Worm (Caenorhabditis elegans) whole organism, late embryonic: ENCODE measurements around the gene M7.12.
A peak's percentile ranks its signal among the peaks of the same experiment; 100 is the strongest.

Experiments used
- C08G9.2 ChIP-seq: sonication (generic microtip); optimal IDR thresholded peaks from 2 replicates; lab custom pipeline; 2016; ENCODE audit warnings: mild to moderate bottlenecking, missing genetic modification characterization, moderate library complexity, missing compliant biosample characterization
- K02D7.2 ChIP-seq: sonication (generic microtip); optimal IDR thresholded peaks from 2 replicates; lab custom pipeline; 2017; ENCODE audit warnings: mild to moderate bottlenecking, missing genetic modification characterization, missing compliant biosample characterization
- Y22D7AL.16 ChIP-seq: sonication (generic microtip); optimal IDR thresholded peaks from 2 replicates; lab custom pipeline; 2016; ENCODE audit warnings: missing genetic modification characterization, missing compliant biosample characterization
- ahr-1 ChIP-seq: sonication (generic microtip); optimal IDR thresholded peaks from 2 replicates; lab custom pipeline; 2016; ENCODE audit warnings: missing genetic modification characterization, missing compliant biosample characterization
- ceh-24 ChIP-seq: sonication (generic microtip); optimal IDR thresholded peaks from 2 replicates; lab custom pipeline; 2016; ENCODE audit warnings: mild to moderate bottlenecking, missing genetic modification characterization, missing compliant biosample characterization
- ceh-30 ChIP-seq: fragments of 150-350 bp; optimal IDR thresholded peaks from 2 replicates; lab custom pipeline; 2014; ENCODE audit warnings: missing biosample characterization, missing genetic modification characterization
- ceh-31 ChIP-seq: sonication (generic microtip); optimal IDR thresholded peaks from 2 replicates; lab custom pipeline; 2016; ENCODE audit warnings: missing genetic modification characterization, missing compliant biosample characterization
- ceh-48 ChIP-seq: sonication (generic microtip); optimal IDR thresholded peaks from 2 replicates; lab custom pipeline; 2016; ENCODE audit warnings: missing genetic modification characterization, inconsistent platforms, missing compliant biosample characterization
- dmd-4 ChIP-seq: sonication (generic microtip); optimal IDR thresholded peaks from 2 replicates; lab custom pipeline; 2016; ENCODE audit warnings: borderline replicate concordance, missing genetic modification characterization, missing compliant biosample characterization
- dve-1 ChIP-seq: sonication (generic microtip); optimal IDR thresholded peaks from 2 replicates; lab custom pipeline; 2017; ENCODE audit warnings: antibody characterized with exemption, mild to moderate bottlenecking, missing genetic modification characterization, missing compliant biosample characterization
- ets-4 ChIP-seq: sonication (generic microtip); optimal IDR thresholded peaks from 2 replicates; lab custom pipeline; 2016; ENCODE audit warnings: missing genetic modification characterization, missing compliant biosample characterization
- fax-1 ChIP-seq: sonication (generic microtip); optimal IDR thresholded peaks from 2 replicates; lab custom pipeline; 2016; ENCODE audit warnings: missing genotype, missing genetic modification characterization, missing compliant biosample characterization
- fkh-10 ChIP-seq: fragments of 150-350 bp; optimal IDR thresholded peaks from 2 replicates; lab custom pipeline; 2014; ENCODE audit warnings: missing biosample characterization, missing genetic modification reagents, missing genetic modification characterization
- gmeb-2 ChIP-seq: sonication (generic microtip); optimal IDR thresholded peaks from 2 replicates; lab custom pipeline; 2016; ENCODE audit warnings: missing genetic modification characterization, inconsistent platforms, missing compliant biosample characterization
- hlh-15 ChIP-seq: sonication (generic microtip); optimal IDR thresholded peaks from 2 replicates; lab custom pipeline; 2016; ENCODE audit warnings: missing genetic modification characterization, missing compliant biosample characterization
- hlh-30 ChIP-seq: sonication (generic microtip); optimal IDR thresholded peaks from 2 replicates; lab custom pipeline; 2017; ENCODE audit warnings: antibody characterized with exemption, missing genetic modification characterization, missing compliant biosample characterization; ENCODE audit not compliant: insufficient read depth
- lim-6 ChIP-seq: sonication (generic microtip); optimal IDR thresholded peaks from 2 replicates; lab custom pipeline; 2016; ENCODE audit warnings: missing genetic modification characterization, missing compliant biosample characterization
- lin-11 ChIP-seq: fragments of 200-800 bp; sonication (Bioruptor generic); optimal IDR thresholded peaks from 2 replicates; lab custom pipeline; 2018; ENCODE audit warnings: mild to moderate bottlenecking, missing genetic modification characterization, missing compliant biosample characterization
- madf-2 ChIP-seq: sonication (generic microtip); optimal IDR thresholded peaks from 2 replicates; lab custom pipeline; 2017; ENCODE audit warnings: missing genetic modification characterization, missing compliant biosample characterization
- mec-3 ChIP-seq: sonication (generic microtip); optimal IDR thresholded peaks from 2 replicates; lab custom pipeline; 2016; ENCODE audit warnings: borderline replicate concordance, missing genetic modification characterization, missing compliant biosample characterization
- nfya-1 ChIP-seq: sonication (generic microtip); optimal IDR thresholded peaks from 2 replicates; lab custom pipeline; 2017; ENCODE audit warnings: missing genetic modification characterization, mild to moderate bottlenecking, missing compliant biosample characterization, antibody characterized with exemption, moderate library complexity
- nhr-11 ChIP-seq: fragments of 150-350 bp; optimal IDR thresholded peaks from 2 replicates; lab custom pipeline; 2014; ENCODE audit warnings: missing biosample characterization, missing genetic modification characterization
- pag-3 ChIP-seq: sonication (generic microtip); optimal IDR thresholded peaks from 2 replicates; lab custom pipeline; 2016; ENCODE audit warnings: missing compliant biosample characterization, missing genetic modification characterization, borderline replicate concordance
- pat-9 ChIP-seq: fragments of 200-800 bp; sonication (Bioruptor generic); optimal IDR thresholded peaks from 2 replicates; lab custom pipeline; 2018; ENCODE audit warnings: mild to moderate bottlenecking, missing genetic modification characterization, moderate library complexity, missing compliant biosample characterization
- pha-2 ChIP-seq: sonication (generic microtip); optimal IDR thresholded peaks from 2 replicates; lab custom pipeline; 2017; ENCODE audit warnings: mild to moderate bottlenecking, missing genetic modification characterization, missing compliant biosample characterization
- pha-4 ChIP-seq: fragments of 150-350 bp; optimal IDR thresholded peaks from 2 replicates; lab custom pipeline; 2018; ENCODE audit warnings: missing biosample characterization, missing genetic modification reagents, missing genetic modification characterization
- sdc-2 ChIP-seq: sonication (generic microtip); optimal IDR thresholded peaks from 2 replicates; lab custom pipeline; 2016; ENCODE audit warnings: missing genotype, missing genetic modification characterization, missing compliant biosample characterization
- sox-2 ChIP-seq: fragments of 200-800 bp; sonication (Bioruptor generic); IDR thresholded peaks from 2 replicates; pipeline ENCODE4 v1.3.6; 2022; ENCODE audit warnings: missing genetic modification reagents, missing genetic modification characterization, missing compliant biosample characterization
- sox-4 ChIP-seq: sonication (generic microtip); optimal IDR thresholded peaks from 2 replicates; lab custom pipeline; 2017; ENCODE audit warnings: mild to moderate bottlenecking, missing genetic modification characterization, inconsistent platforms, missing compliant biosample characterization
- syd-9 ChIP-seq: sonication (generic microtip); optimal IDR thresholded peaks from 2 replicates; lab custom pipeline; 2016; ENCODE audit warnings: mild to moderate bottlenecking, missing genetic modification characterization, moderate library complexity, missing compliant biosample characterization
- tbx-2 ChIP-seq: sonication (generic microtip); optimal IDR thresholded peaks from 2 replicates; lab custom pipeline; 2016; ENCODE audit warnings: missing genetic modification characterization, missing compliant biosample characterization
- unc-3 ChIP-seq, 2 experiments: fragments of 200-800 bp in 1 of 2; sonication (Bioruptor generic) in 1 of 2; sonication (generic microtip) in 1 of 2; conservative IDR thresholded peaks in 1 of 2; optimal IDR thresholded peaks in 1 of 2; 2 replicates each; pipeline versions ENCODE4 v1.3.6 to Lab custom; 2016 to 2022; ENCODE audit warnings: missing compliant biosample characterization in 2 of 2, missing genetic modification characterization in 2 of 2, missing genetic modification reagents in 1 of 2
- unc-42 ChIP-seq: sonication (generic microtip); optimal IDR thresholded peaks from 2 replicates; lab custom pipeline; 2016; ENCODE audit warnings: missing genotype, missing genetic modification characterization, missing compliant biosample characterization
- unc-55 ChIP-seq: sonication (generic microtip); optimal IDR thresholded peaks from 2 replicates; lab custom pipeline; 2017; ENCODE audit warnings: missing biosample characterization, missing genetic modification reagents, missing genetic modification characterization
- zip-5 ChIP-seq: sonication (generic microtip); optimal IDR thresholded peaks from 2 replicates; lab custom pipeline; 2016; ENCODE audit warnings: missing genetic modification characterization, missing compliant biosample characterization

M7.12 gene

ce11 chrIV:11111898-11112297 is 14.1 kb upstream of the M7.12 start:
- TF ChIP-seq dmd-4 (tag; lab: Kevin White, UChicago) (no peak), mec-3 (tag; lab: Kevin White, UChicago) (no peak), lim-6 (tag; lab: Kevin White, UChicago) (no peak), unc-42 (no peak), ceh-30 (tag; lab: Kevin White, UChicago) (no peak), madf-2 (tag; lab: Kevin White, UChicago) (no peak)
- TF ChIP-seq, all 69 proteins: peak for 0

DNA sequence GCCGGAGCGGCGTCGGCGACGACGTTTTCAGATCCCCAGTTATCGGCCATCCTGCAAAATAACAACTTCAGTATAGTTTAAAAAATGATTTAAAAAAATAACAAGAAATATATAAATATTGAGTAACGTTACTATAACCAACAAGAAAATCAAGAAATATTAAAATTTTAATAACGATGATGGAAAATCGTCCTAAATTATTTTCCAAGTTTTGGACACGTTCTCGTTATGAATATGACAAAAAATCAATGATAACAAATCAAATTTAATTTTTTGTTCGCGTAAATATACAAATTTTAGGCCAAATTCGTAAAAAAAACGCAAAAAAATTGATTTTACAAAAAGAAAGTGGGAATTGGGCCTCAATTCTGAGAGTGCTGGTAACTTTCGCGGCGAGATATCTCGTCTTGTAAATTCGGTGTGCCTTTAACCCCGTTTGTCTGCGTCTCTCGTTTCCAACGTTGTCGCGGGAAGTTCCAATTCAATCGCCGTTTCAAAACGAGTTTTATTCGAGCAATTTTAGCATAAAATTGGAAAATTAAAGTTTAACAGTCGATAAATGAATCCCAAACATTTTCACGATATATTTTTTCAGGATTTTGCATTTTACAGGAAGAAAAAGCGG is 13.3 kb upstream of the M7.12 start, which contains the start of gene rps-5:
Gene rps-5, minus strand, starts transcription at position 51 of the 625 bp plus-strand sequence.
- TF ChIP-seq unc-42: peak; percentile 72
- TF ChIP-seq unc-55 (GFP tag; lab: Kevin White, UChicago): peak; percentile 12
- peak; percentile 62 for TF ChIP-seq nfya-1 (tag; lab: Kevin White, UChicago)
- TF ChIP-seq Y22D7AL.16 (tag; lab: Kevin White, UChicago): no peak
- TF ChIP-seq, all 69 proteins: peak for 3

DNA sequence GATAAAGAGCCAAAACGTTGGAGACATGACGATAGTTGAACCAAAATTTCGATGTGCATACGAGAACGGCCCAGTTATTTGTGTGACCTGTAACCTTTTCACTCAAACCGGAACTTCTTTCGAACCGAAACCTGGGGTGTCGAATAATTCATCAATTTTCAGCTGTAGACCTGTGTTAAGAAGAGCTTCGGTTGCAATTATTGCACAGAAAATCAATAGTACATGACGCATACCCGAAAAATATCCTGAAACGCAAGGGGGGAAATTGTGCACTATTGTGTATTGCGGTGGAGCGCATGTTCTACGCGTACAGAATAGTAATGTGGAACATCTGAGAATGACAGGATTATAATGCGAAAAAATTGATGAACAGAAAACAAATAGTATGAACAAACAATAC is 12.0 kb upstream of the M7.12 start, which contains the start of gene pigk-1:
Gene pigk-1, minus strand, starts transcription at position 248 of the 400 bp plus-strand sequence.
- TF ChIP-seq pag-3 (tag; lab: Kevin White, UChicago) (no peak), fkh-10 (GFP tag; lab: Kevin White, UChicago) (no peak), fax-1 (tag; lab: Kevin White, UChicago) (no peak), lim-6 (tag; lab: Kevin White, UChicago) (no peak), gmeb-2 (tag; lab: Kevin White, UChicago) (no peak), sox-2 (GFP tag; lab: Robert Waterston, UW) (no peak), sox-4 (tag; lab: Kevin White, UChicago) (no peak), ets-4 (no peak), unc-42 (no peak), pat-9 (tag; lab: Kevin White, UChicago) (no peak), pha-2 (tag; lab: Kevin White, UChicago) (no peak), hlh-15 (tag; lab: Kevin White, UChicago) (no peak), ceh-24 (no peak)
- TF ChIP-seq, all 69 proteins: peak for 0

ce11 chrIV:11105724-11106123 is 7.9 kb upstream of the M7.12 start, which contains the start of gene srlf-24:
srlf-24 (minus strand) TSS chrIV:11105824.
- TF ChIP-seq Y22D7AL.16 (tag; lab: Kevin White, UChicago): no peak
- no peak for TF ChIP-seq hlh-15 (tag; lab: Kevin White, UChicago)
- no peak for TF ChIP-seq nhr-11 (tag; lab: Kevin White, UChicago)
- TF ChIP-seq dve-1 (tag; lab: Kevin White, UChicago): no peak
- no peak for TF ChIP-seq K02D7.2 (tag; lab: Kevin White, UChicago)
- TF ChIP-seq ceh-48 (tag; lab: Kevin White, UChicago): no peak

- TF ChIP-seq hlh-30 (tag; lab: Kevin White, UChicago): no peak
- TF ChIP-seq nhr-11 (tag; lab: Kevin White, UChicago): peak; percentile 79
Observed at ce11 chrIV:11103501-11103900, 5.7 kb upstream of the M7.12 start.

DNA sequence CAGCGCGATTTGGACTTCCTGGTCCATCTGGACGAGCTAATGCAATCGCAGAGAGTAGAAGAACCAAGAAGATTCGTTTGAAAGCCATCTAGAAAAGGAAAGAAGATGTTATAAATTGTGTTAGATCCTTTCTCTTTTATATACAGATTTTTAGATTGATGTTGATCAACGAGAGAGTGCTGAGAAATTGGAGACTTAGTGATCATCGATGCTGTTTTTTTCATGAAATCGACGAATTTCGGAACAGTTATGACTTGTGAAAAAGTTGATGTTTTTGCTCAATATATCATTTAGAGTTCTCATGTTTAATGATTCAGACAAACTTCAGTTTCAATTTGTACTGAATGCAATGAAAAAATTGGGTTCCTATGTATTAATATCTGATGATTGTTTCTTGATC is 4.8 kb upstream of the M7.12 start, which contains the start of gene srlf-17:
Gene srlf-17, minus strand, starts transcription at position 101 of the 400 bp plus-strand sequence.
- TF ChIP-seq ceh-31: no peak
- TF ChIP-seq sdc-2: no peak
- no peak for TF ChIP-seq K02D7.2 (tag; lab: Kevin White, UChicago)
- no peak for TF ChIP-seq pha-4 (tag; lab: Kevin White, UChicago)
- TF ChIP-seq ceh-24: no peak
- TF ChIP-seq unc-3 (GFP tag; conservative IDR thresholded peaks at IDR 0.05; lab: Robert Waterston, UW): no peak
- TF ChIP-seq unc-3 (tag; optimal IDR thresholded peaks at IDR 0.05; lab: Kevin White, UChicago): no peak
- no peak for TF ChIP-seq ahr-1
- no peak for TF ChIP-seq dve-1 (tag; lab: Kevin White, UChicago)
- TF ChIP-seq lin-11 (tag; lab: Kevin White, UChicago): no peak
- TF ChIP-seq zip-5 (tag; lab: Kevin White, UChicago): no peak
- no peak for TF ChIP-seq syd-9 (tag; lab: Kevin White, UChicago)
- TF ChIP-seq tbx-2: no peak
- no peak for TF ChIP-seq pag-3 (tag; lab: Kevin White, UChicago)
- no peak for TF ChIP-seq gmeb-2 (tag; lab: Kevin White, UChicago)
- TF ChIP-seq nfya-1 (tag; lab: Kevin White, UChicago): no peak
- no peak for TF ChIP-seq pha-2 (tag; lab: Kevin White, UChicago)
- TF ChIP-seq C08G9.2 (tag; lab: Kevin White, UChicago): no peak
